Worm (Caenorhabditis elegans): ENCODE results near the gene C56G2.5.

Gene C56G2.5

ce11 chrIII:6361560-6361959 lies 37.5 kb upstream of the C56G2.5 start:
- peak; percentile 9 for TF ChIP-seq nhr-129 (tag; optimal IDR thresholded peaks at IDR 0.05)
- no peak for TF ChIP-seq nhr-21 (tag; optimal IDR thresholded peaks at IDR 0.05)
- TF ChIP-seq nhr-11 (tag; optimal IDR thresholded peaks at IDR 0.05): no peak
- TF ChIP-seq lin-11 (tag; optimal IDR thresholded peaks at IDR 0.05): no peak
- TF ChIP-seq mbf-1 (tag; optimal IDR thresholded peaks at IDR 0.05): no peak
- no peak for TF ChIP-seq nhr-77 (tag; optimal IDR thresholded peaks at IDR 0.05)
- no peak for TF ChIP-seq ceh-82 (tag; optimal IDR thresholded peaks at IDR 0.05)
- peak; percentile 58 for TF ChIP-seq sma-9 (GFP tag; optimal IDR thresholded peaks at IDR 0.05)
- TF ChIP-seq sma-9 (tag; optimal IDR thresholded peaks at IDR 0.05): no peak
- TF ChIP-seq nhr-237 (tag; optimal IDR thresholded peaks at IDR 0.05): no peak
- peak; percentile 53 for TF ChIP-seq crh-2 (tag; optimal IDR thresholded peaks at IDR 0.05)
- no peak for TF ChIP-seq unc-55 (GFP tag; optimal IDR thresholded peaks at IDR 0.05)
- TF ChIP-seq R02D3.7 (tag; optimal IDR thresholded peaks at IDR 0.05): no peak
- TF ChIP-seq unc-62 (GFP tag; optimal IDR thresholded peaks at IDR 0.05): no peak
- no peak for TF ChIP-seq C34F6.9 (tag; optimal IDR thresholded peaks at IDR 0.05)
- no peak for TF ChIP-seq ZK546.5 (tag; optimal IDR thresholded peaks at IDR 0.05)
- TF ChIP-seq elt-1 (tag; optimal IDR thresholded peaks at IDR 0.05): no peak
- TF ChIP-seq zag-1 (tag; optimal IDR thresholded peaks at IDR 0.05): no peak
- no peak for TF ChIP-seq egl-27 (tag; optimal IDR thresholded peaks at IDR 0.05)
- no peak for TF ChIP-seq ceh-16 (tag; optimal IDR thresholded peaks at IDR 0.05)
- no peak for TF ChIP-seq peb-1 (tag; optimal IDR thresholded peaks at IDR 0.05)
- TF ChIP-seq alr-1 (tag; optimal IDR thresholded peaks at IDR 0.05): no peak
- no peak for TF ChIP-seq nhr-25 (tag; optimal IDR thresholded peaks at IDR 0.05)
- TF ChIP-seq nhr-10 (tag; optimal IDR thresholded peaks at IDR 0.05): no peak
- TF ChIP-seq blmp-1 (tag; optimal IDR thresholded peaks at IDR 0.05; ENCODE audit: insufficient read depth): no peak
- TF ChIP-seq Y55F3AM.14 (GFP tag; optimal IDR thresholded peaks at IDR 0.05): no peak
- peak; percentile 78 for TF ChIP-seq fos-1 (tag; optimal IDR thresholded peaks at IDR 0.05)
- peak in 1 of 2 experiments; percentile 16 for TF ChIP-seq mdl-1 (tag; optimal IDR thresholded peaks at IDR 0.05)
- peak; percentile 15 for TF ChIP-seq F13H6.1 (tag; optimal IDR thresholded peaks at IDR 0.05)
- TF ChIP-seq gmeb-1 (tag; optimal IDR thresholded peaks at IDR 0.05): peak; percentile 29
- peak; percentile 58 for TF ChIP-seq skn-1 (tag; optimal IDR thresholded peaks at IDR 0.05)
- no peak for TF ChIP-seq nhr-6 (tag; optimal IDR thresholded peaks at IDR 0.05)
- no peak for TF ChIP-seq ztf-4 (tag; optimal IDR thresholded peaks at IDR 0.05)
- TF ChIP-seq lsy-2 (tag; optimal IDR thresholded peaks at IDR 0.05): no peak
- no peak for TF ChIP-seq ztf-11 (tag; optimal IDR thresholded peaks at IDR 0.05)
- TF ChIP-seq ztf-1 (GFP tag; conservative IDR thresholded peaks at IDR 0.05): no peak
- peak; percentile 5 for TF ChIP-seq sma-3 (GFP tag; optimal IDR thresholded peaks at IDR 0.05)
- TF ChIP-seq ama-1 (optimal IDR thresholded peaks at IDR 0.05): no peak
- no peak for TF ChIP-seq lin-39 (tag; optimal IDR thresholded peaks at IDR 0.05)
- TF ChIP-seq snpc-4 (tag; optimal IDR thresholded peaks at IDR 0.05): no peak
- no peak for TF ChIP-seq sem-4 (tag; optimal IDR thresholded peaks at IDR 0.05)
- no peak for TF ChIP-seq mab-5 (tag; optimal IDR thresholded peaks at IDR 0.05)
- no peak for TF ChIP-seq aly-2 (tag; optimal IDR thresholded peaks at IDR 0.05)
- no peak for TF ChIP-seq nhr-12 (tag; optimal IDR thresholded peaks at IDR 0.05)
- no peak for TF ChIP-seq nhr-23 (tag; optimal IDR thresholded peaks at IDR 0.05)

DNA sequence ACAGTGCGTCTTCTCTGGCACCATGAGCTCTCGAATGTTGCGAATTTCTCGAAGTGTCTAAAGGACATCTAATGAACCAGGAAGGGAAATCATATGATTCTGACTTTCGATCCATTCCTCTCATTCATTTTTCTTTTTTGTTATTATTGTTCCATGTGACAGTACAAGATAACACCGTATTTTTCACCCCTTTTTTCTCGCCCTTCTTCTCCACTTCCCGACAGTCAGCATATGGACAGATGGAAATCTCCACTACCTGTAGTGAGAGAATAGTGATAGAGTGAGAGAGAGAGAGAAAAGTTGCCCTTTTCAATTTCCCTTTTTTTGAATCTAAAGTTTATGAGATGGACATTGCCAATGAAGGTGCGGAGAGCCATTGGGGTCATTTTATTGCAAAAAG lies 36.8 kb upstream of the C56G2.5 start:
- TF ChIP-seq unc-62 (GFP tag; optimal IDR thresholded peaks at IDR 0.05) (no peak), ztf-1 (GFP tag; conservative IDR thresholded peaks at IDR 0.05) (no peak), blmp-1 (tag; optimal IDR thresholded peaks at IDR 0.05; ENCODE audit: insufficient read depth) (peak; percentile 89), sma-9 (GFP tag; optimal IDR thresholded peaks at IDR 0.05) (peak; percentile 73), sma-9 (tag; optimal IDR thresholded peaks at IDR 0.05) (no peak), unc-55 (GFP tag; optimal IDR thresholded peaks at IDR 0.05) (no peak), egl-27 (tag; optimal IDR thresholded peaks at IDR 0.05) (peak; percentile 24), lsy-2 (tag; optimal IDR thresholded peaks at IDR 0.05) (peak in 1 of 2 experiments; percentile 35), ztf-11 (tag; optimal IDR thresholded peaks at IDR 0.05) (no peak), Y55F3AM.14 (GFP tag; optimal IDR thresholded peaks at IDR 0.05) (no peak), mdl-1 (tag; optimal IDR thresholded peaks at IDR 0.05) (peak in 1 of 2 experiments; percentile 24), sma-3 (GFP tag; optimal IDR thresholded peaks at IDR 0.05) (peak; percentile 16), nhr-21 (tag; optimal IDR thresholded peaks at IDR 0.05) (peak; percentile 41), nhr-12 (tag; optimal IDR thresholded peaks at IDR 0.05) (no peak), nhr-129 (tag; optimal IDR thresholded peaks at IDR 0.05) (peak; percentile 73), snpc-4 (tag; optimal IDR thresholded peaks at IDR 0.05) (no peak), unc-39 (tag; optimal IDR thresholded peaks at IDR 0.05) (no peak), nhr-25 (tag; optimal IDR thresholded peaks at IDR 0.05) (peak; percentile 42)

All from whole organism, L2 larva.